Fruit fly (Drosophila melanogaster): ENCODE results near the gene Atet.
A peak's percentile ranks its signal among the peaks of the same experiment; 100 is the strongest.

Atet gene

dm6 chr2L:4349677-4350076 lies 16.0 kb downstream of the Atet start:
- no peak for TF ChIP-seq kay (GFP tag; ENCODE audit: borderline replicate concordance)

- TF ChIP-seq pad (GFP tag; optimal IDR thresholded peaks at IDR 0.05): no peak
- no peak for TF ChIP-seq Crg-1 (GFP tag; optimal IDR thresholded peaks at IDR 0.05)
- no peak for TF ChIP-seq CG7101 (tag; optimal IDR thresholded peaks at IDR 0.05)
- TF ChIP-seq tj (GFP tag; optimal IDR thresholded peaks at IDR 0.05): no peak
- TF ChIP-seq CG11617 (GFP tag; optimal IDR thresholded peaks at IDR 0.05): no peak
- no peak for TF ChIP-seq CG12768 (GFP tag; optimal IDR thresholded peaks at IDR 0.05)
- no peak for TF ChIP-seq bab1 (GFP tag; optimal IDR thresholded peaks at IDR 0.05)
- no peak for TF ChIP-seq CG14711 (tag; optimal IDR thresholded peaks at IDR 0.05)
- no peak for TF ChIP-seq Mnt (GFP tag; optimal IDR thresholded peaks at IDR 0.05)
- TF ChIP-seq ovo (GFP tag; optimal IDR thresholded peaks at IDR 0.05): no peak
- TF ChIP-seq CG7045 (GFP tag; optimal IDR thresholded peaks at IDR 0.05): no peak
- no peak for TF ChIP-seq CG1620 (GFP tag; optimal IDR thresholded peaks at IDR 0.05)
- TF ChIP-seq CG33017 (tag; optimal IDR thresholded peaks at IDR 0.05): no peak
- TF ChIP-seq toe (GFP tag; optimal IDR thresholded peaks at IDR 0.05): no peak
- TF ChIP-seq cic (GFP tag; optimal IDR thresholded peaks at IDR 0.05): no peak
- TF ChIP-seq kay (GFP tag; ENCODE audit: borderline replicate concordance): no peak
- TF ChIP-seq Clk (GFP tag; optimal IDR thresholded peaks at IDR 0.05): no peak
Measured at dm6 chr2L:4350683-4351324, 17.1 kb downstream of the Atet start.

dm6 chr2L:4352675-4353074 lies 19.0 kb downstream of the Atet start, which contains the start of gene CG15429:
TSS of gene CG15429 (plus strand) at chr2L:4352975.
- no peak for TF ChIP-seq cic (GFP tag; optimal IDR thresholded peaks at IDR 0.05)
- TF ChIP-seq CG11617 (GFP tag; optimal IDR thresholded peaks at IDR 0.05): no peak
- TF ChIP-seq CG14711 (tag; optimal IDR thresholded peaks at IDR 0.05): no peak
- no peak for TF ChIP-seq kay (GFP tag; ENCODE audit: borderline replicate concordance)
- no peak for TF ChIP-seq CG7045 (GFP tag; optimal IDR thresholded peaks at IDR 0.05)
- TF ChIP-seq pad (GFP tag; optimal IDR thresholded peaks at IDR 0.05): no peak
- no peak for TF ChIP-seq Clk (GFP tag; optimal IDR thresholded peaks at IDR 0.05)
- TF ChIP-seq cnc (optimal IDR thresholded peaks at IDR 0.05): no peak
- TF ChIP-seq toe (GFP tag; optimal IDR thresholded peaks at IDR 0.05): no peak
- TF ChIP-seq Hr96 (GFP tag; optimal IDR thresholded peaks at IDR 0.05): no peak

dm6 chr2L:4355066-4355465 lies 21.4 kb downstream of the Atet start:
- TF ChIP-seq CG7045 (GFP tag; optimal IDR thresholded peaks at IDR 0.05) (no peak), kay (GFP tag; ENCODE audit: borderline replicate concordance) (peak; percentile 33)

- TF ChIP-seq Clk (GFP tag; optimal IDR thresholded peaks at IDR 0.05) (no peak), CG1620 (GFP tag; optimal IDR thresholded peaks at IDR 0.05) (no peak), CG5204 (GFP tag; optimal IDR thresholded peaks at IDR 0.05) (no peak), toe (GFP tag; optimal IDR thresholded peaks at IDR 0.05) (no peak), CG12768 (GFP tag; optimal IDR thresholded peaks at IDR 0.05) (no peak), tj (GFP tag; optimal IDR thresholded peaks at IDR 0.05) (no peak), Hr96 (GFP tag; optimal IDR thresholded peaks at IDR 0.05) (no peak), CG7101 (tag; optimal IDR thresholded peaks at IDR 0.05) (no peak), Crg-1 (GFP tag; optimal IDR thresholded peaks at IDR 0.05) (no peak), pad (GFP tag; optimal IDR thresholded peaks at IDR 0.05) (no peak), bab1 (GFP tag; optimal IDR thresholded peaks at IDR 0.05) (no peak), CG14711 (tag; optimal IDR thresholded peaks at IDR 0.05) (no peak), CG7045 (GFP tag; optimal IDR thresholded peaks at IDR 0.05) (no peak), ovo (GFP tag; optimal IDR thresholded peaks at IDR 0.05) (no peak), kay (GFP tag; ENCODE audit: borderline replicate concordance) (no peak), cnc (optimal IDR thresholded peaks at IDR 0.05) (no peak), Mnt (GFP tag; optimal IDR thresholded peaks at IDR 0.05) (no peak), CG33017 (tag; optimal IDR thresholded peaks at IDR 0.05) (no peak), cic (GFP tag; optimal IDR thresholded peaks at IDR 0.05) (no peak)
Measured at dm6 chr2L:4359156-4359555, 25.4 kb downstream of the Atet start.

dm6 chr2L:4360882-4361281 lies 27.2 kb downstream of the Atet start:
- no peak for TF ChIP-seq CG12768 (GFP tag; optimal IDR thresholded peaks at IDR 0.05)
- no peak for TF ChIP-seq CG33017 (tag; optimal IDR thresholded peaks at IDR 0.05)
- no peak for TF ChIP-seq kay (GFP tag; ENCODE audit: borderline replicate concordance)

- TF ChIP-seq tj (GFP tag; optimal IDR thresholded peaks at IDR 0.05) (no peak), kay (GFP tag; ENCODE audit: borderline replicate concordance) (no peak), cic (GFP tag; optimal IDR thresholded peaks at IDR 0.05) (no peak), CG12768 (GFP tag; optimal IDR thresholded peaks at IDR 0.05) (no peak), CG7045 (GFP tag; optimal IDR thresholded peaks at IDR 0.05) (no peak), Hr96 (GFP tag; optimal IDR thresholded peaks at IDR 0.05) (no peak), CG14711 (tag; optimal IDR thresholded peaks at IDR 0.05) (no peak), Crg-1 (GFP tag; optimal IDR thresholded peaks at IDR 0.05) (no peak), toe (GFP tag; optimal IDR thresholded peaks at IDR 0.05) (no peak), CG11617 (GFP tag; optimal IDR thresholded peaks at IDR 0.05) (no peak), CG5204 (GFP tag; optimal IDR thresholded peaks at IDR 0.05) (no peak), CG7101 (tag; optimal IDR thresholded peaks at IDR 0.05) (no peak), Clk (GFP tag; optimal IDR thresholded peaks at IDR 0.05) (no peak), CG1620 (GFP tag; optimal IDR thresholded peaks at IDR 0.05) (no peak), cnc (optimal IDR thresholded peaks at IDR 0.05) (no peak), Mnt (GFP tag; optimal IDR thresholded peaks at IDR 0.05) (no peak), CG33017 (tag; optimal IDR thresholded peaks at IDR 0.05) (no peak), bab1 (GFP tag; optimal IDR thresholded peaks at IDR 0.05) (no peak), ovo (GFP tag; optimal IDR thresholded peaks at IDR 0.05) (no peak)
Measured at dm6 chr2L:4361438-4361975, 27.8 kb downstream of the Atet start, which contains the start of gene Traf4. TSS of gene Traf4 (plus strand) at chr2L:4361925.
